Worm (Caenorhabditis elegans) whole organism, late embryonic: ENCODE results near the gene W01D2.3.

Experiments
- ceh-22 ChIP-seq: sonication (generic microtip); optimal IDR thresholded peaks from 2 replicates; lab custom pipeline; 2017; ENCODE audit warnings: missing biosample characterization, missing genetic modification characterization
- ceh-6 ChIP-seq: fragments of 200-800 bp; sonication (Bioruptor generic); optimal IDR thresholded peaks from 2 replicates; lab custom pipeline; 2018; ENCODE audit warnings: mild to moderate bottlenecking, missing genetic modification characterization, missing compliant biosample characterization
- fax-1 ChIP-seq: sonication (generic microtip); optimal IDR thresholded peaks from 2 replicates; lab custom pipeline; 2016; ENCODE audit warnings: missing genotype, missing genetic modification characterization, missing compliant biosample characterization
- lin-11 ChIP-seq: fragments of 200-800 bp; sonication (Bioruptor generic); optimal IDR thresholded peaks from 2 replicates; lab custom pipeline; 2018; ENCODE audit warnings: mild to moderate bottlenecking, missing genetic modification characterization, missing compliant biosample characterization
- madf-2 ChIP-seq: sonication (generic microtip); optimal IDR thresholded peaks from 2 replicates; lab custom pipeline; 2017; ENCODE audit warnings: missing genetic modification characterization, missing compliant biosample characterization
- mec-3 ChIP-seq: sonication (generic microtip); optimal IDR thresholded peaks from 2 replicates; lab custom pipeline; 2016; ENCODE audit warnings: borderline replicate concordance, missing genetic modification characterization, missing compliant biosample characterization
- nhr-232 ChIP-seq: sonication (generic microtip); optimal IDR thresholded peaks from 2 replicates; lab custom pipeline; 2016; ENCODE audit warnings: missing genetic modification characterization, missing compliant biosample characterization
- pha-4 ChIP-seq: fragments of 150-350 bp; optimal IDR thresholded peaks from 2 replicates; lab custom pipeline; 2018; ENCODE audit warnings: missing biosample characterization, missing genetic modification reagents, missing genetic modification characterization
- sox-4 ChIP-seq: sonication (generic microtip); optimal IDR thresholded peaks from 2 replicates; lab custom pipeline; 2017; ENCODE audit warnings: mild to moderate bottlenecking, missing genetic modification characterization, inconsistent platforms, missing compliant biosample characterization
- zip-5 ChIP-seq: sonication (generic microtip); optimal IDR thresholded peaks from 2 replicates; lab custom pipeline; 2016; ENCODE audit warnings: missing genetic modification characterization, missing compliant biosample characterization

ce11 chrII:14804259-14804899 is at the start of gene W01D2.3:
- TF ChIP-seq ceh-22 (tag; lab: Kevin White, UChicago): no peak
- peak; percentile 90 for TF ChIP-seq mec-3
- peak; percentile 84 for TF ChIP-seq lin-11 (tag; lab: Kevin White, UChicago)
- TF ChIP-seq sox-4 (tag; lab: Kevin White, UChicago): peak; percentile 90
- TF ChIP-seq nhr-232 (tag; lab: Kevin White, UChicago): peak; percentile 91
- no peak for TF ChIP-seq pha-4 (tag; lab: Kevin White, UChicago)
- TF ChIP-seq madf-2 (tag; lab: Kevin White, UChicago): peak; percentile 91
- peak; percentile 71 for TF ChIP-seq zip-5 (tag; lab: Kevin White, UChicago)
- peak; percentile 84 for TF ChIP-seq fax-1 (tag; lab: Kevin White, UChicago)
- peak; percentile 89 for TF ChIP-seq ceh-6 (GFP tag; lab: Kevin White, UChicago)
